Worm (Caenorhabditis elegans): ENCODE results near the gene ZK105.14.

ZK105.14 gene

DNA sequence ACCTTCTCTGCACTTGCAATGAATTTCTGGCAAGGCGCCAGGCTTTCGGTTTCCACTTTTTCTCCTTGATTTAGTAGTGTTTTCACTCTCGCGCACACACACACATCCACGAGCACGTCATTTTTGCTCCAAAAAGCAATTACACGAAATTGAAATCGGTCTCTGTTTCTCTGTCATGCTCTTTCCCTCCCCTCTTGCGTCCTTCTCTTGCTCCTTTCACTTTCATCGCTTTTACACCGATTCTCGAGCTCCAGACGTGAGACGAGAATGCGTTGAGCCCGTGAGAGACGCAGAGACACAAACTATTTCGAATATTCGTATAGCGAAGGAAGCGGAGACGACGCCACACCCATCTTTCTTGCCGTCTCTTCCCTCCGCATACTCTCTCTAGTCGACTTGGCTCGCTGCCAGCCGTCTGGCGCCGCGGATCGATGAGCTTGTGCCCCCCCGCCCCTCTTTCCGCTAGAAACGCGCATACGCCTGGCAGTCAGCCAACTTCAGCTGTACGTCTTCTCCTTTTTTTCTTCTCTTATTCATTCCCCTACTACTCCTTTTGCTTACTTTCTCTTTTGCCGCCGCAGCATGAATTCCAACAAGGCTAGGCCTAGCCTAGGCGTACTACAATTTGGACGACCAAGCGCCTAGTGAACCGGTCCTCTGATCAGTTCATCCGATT is 6.3 kb upstream of the ZK105.14 start:
- TF ChIP-seq ceh-22 (tag; optimal IDR thresholded peaks at IDR 0.05) (no peak), ahr-1 (tag; optimal IDR thresholded peaks at IDR 0.05) (no peak), pha-4 (tag; optimal IDR thresholded peaks at IDR 0.05) (no peak), ttx-3 (tag; optimal IDR thresholded peaks at IDR 0.05) (no peak), dmd-4 (tag; optimal IDR thresholded peaks at IDR 0.05; ENCODE audit: borderline replicate concordance) (peak; percentile 17), ceh-18 (tag; optimal IDR thresholded peaks at IDR 0.05) (peak; percentile 97), pag-3 (tag; optimal IDR thresholded peaks at IDR 0.05; ENCODE audit: borderline replicate concordance) (no peak), tbx-2 (tag; optimal IDR thresholded peaks at IDR 0.05) (peak; percentile 57), pat-9 (tag; optimal IDR thresholded peaks at IDR 0.05) (no peak), ceh-34 (tag; optimal IDR thresholded peaks at IDR 0.05) (peak; percentile 84), sdc-2 (tag; optimal IDR thresholded peaks at IDR 0.05) (no peak), ztf-16 (tag; optimal IDR thresholded peaks at IDR 0.05) (no peak), nhr-11 (tag; optimal IDR thresholded peaks at IDR 0.05) (no peak), pha-2 (tag; optimal IDR thresholded peaks at IDR 0.05) (no peak), lin-11 (tag; optimal IDR thresholded peaks at IDR 0.05) (no peak), eyg-1 (tag; optimal IDR thresholded peaks at IDR 0.05) (no peak), rnt-1 (tag; optimal IDR thresholded peaks at IDR 0.05) (peak; percentile 53), zip-5 (tag; optimal IDR thresholded peaks at IDR 0.05) (no peak), che-1 (tag; optimal IDR thresholded peaks at IDR 0.05) (no peak), mec-3 (tag; optimal IDR thresholded peaks at IDR 0.05; ENCODE audit: borderline replicate concordance) (no peak), nhr-232 (tag; optimal IDR thresholded peaks at IDR 0.05) (no peak), nfya-1 (tag; optimal IDR thresholded peaks at IDR 0.05) (peak; percentile 82), ets-4 (tag; optimal IDR thresholded peaks at IDR 0.05) (no peak), fkh-6 (tag; optimal IDR thresholded peaks at IDR 0.05) (no peak), ceh-24 (tag; optimal IDR thresholded peaks at IDR 0.05) (no peak), ama-1 (optimal IDR thresholded peaks at IDR 0.05) (no peak), ref-2 (tag; optimal IDR thresholded peaks at IDR 0.05) (peak; percentile 11), C08G9.2 (tag; optimal IDR thresholded peaks at IDR 0.05) (no peak), ceh-45 (GFP tag; IDR thresholded peaks at IDR 0.05) (no peak), C38D4.7 (GFP tag; optimal IDR thresholded peaks at IDR 0.05) (no peak), K09A11.1 (tag; optimal IDR thresholded peaks at IDR 0.05; ENCODE audit: insufficient read depth) (no peak), unc-3 (GFP tag; conservative IDR thresholded peaks at IDR 0.05) (no peak), unc-3 (tag; optimal IDR thresholded peaks at IDR 0.05) (peak; percentile 51), ceh-2 (tag; optimal IDR thresholded peaks at IDR 0.05) (peak; percentile 0), Y22D7AL.16 (tag; optimal IDR thresholded peaks at IDR 0.05) (no peak), odd-2 (tag; optimal IDR thresholded peaks at IDR 0.05) (no peak), npax-4 (tag; optimal IDR thresholded peaks at IDR 0.05) (no peak), ceh-14 (tag; optimal IDR thresholded peaks at IDR 0.05) (peak; percentile 92), sox-2 (GFP tag; IDR thresholded peaks at IDR 0.05) (no peak), T23F11.4 (GFP tag; optimal IDR thresholded peaks at IDR 0.05) (peak; percentile 19), madf-2 (tag; optimal IDR thresholded peaks at IDR 0.05) (no peak), K02D7.2 (tag; optimal IDR thresholded peaks at IDR 0.05) (no peak), unc-86 (tag; optimal IDR thresholded peaks at IDR 0.05) (no peak), elt-2 (tag; optimal IDR thresholded peaks at IDR 0.05) (no peak), F13H6.1 (tag; optimal IDR thresholded peaks at IDR 0.05) (no peak), ceh-19 (GFP tag; optimal IDR thresholded peaks at IDR 0.05) (peak; percentile 47), pros-1 (tag; optimal IDR thresholded peaks at IDR 0.05) (no peak), hlh-8 (tag; optimal IDR thresholded peaks at IDR 0.05) (peak; percentile 31), pax-1 (tag; optimal IDR thresholded peaks at IDR 0.05) (no peak), lim-6 (tag; optimal IDR thresholded peaks at IDR 0.05) (peak; percentile 87), elt-4 (tag; optimal IDR thresholded peaks at IDR 0.05) (no peak), sox-4 (tag; optimal IDR thresholded peaks at IDR 0.05) (no peak), unc-42 (tag; optimal IDR thresholded peaks at IDR 0.05) (peak; percentile 95)
